Worm (Caenorhabditis elegans) whole organism, L4 larva: ENCODE measurements around the gene Y102A11A.5.

ENCODE experiments used
- F26F4.8 ChIP-seq: fragments of 200-800 bp; sonication (Bioruptor generic); conservative IDR thresholded peaks from 2 replicates; pipeline ENCODE4 v1.3.6; 2022; ENCODE audit warnings: missing genetic modification characterization, missing compliant biosample characterization
- ceh-28 ChIP-seq: fragments of 150-350 bp; optimal IDR thresholded peaks from 2 replicates; lab custom pipeline; 2014; ENCODE audit warnings: missing biosample characterization, missing genetic modification reagents, missing genetic modification characterization
- ceh-82 ChIP-seq: sonication (generic microtip); optimal IDR thresholded peaks from 2 replicates; lab custom pipeline; 2017; ENCODE audit warnings: missing biosample characterization, missing genetic modification characterization
- cey-2 ChIP-seq: sonication (generic microtip); optimal IDR thresholded peaks from 3 replicates; lab custom pipeline; 2017; ENCODE audit warnings: missing genetic modification characterization, mild to moderate bottlenecking, missing compliant biosample characterization, antibody characterized with exemption, borderline replicate concordance; ENCODE audit not compliant: insufficient read depth
- fos-1 ChIP-seq: fragments of 150-350 bp; optimal IDR thresholded peaks from 2 replicates; lab custom pipeline; 2014; ENCODE audit warnings: missing biosample characterization, missing genetic modification characterization
- mdt-29 ChIP-seq: fragments of 200-800 bp; sonication (Bioruptor generic); IDR thresholded peaks from 2 replicates; pipeline ENCODE4 v1.3.6; 2022; ENCODE audit warnings: missing genetic modification reagents, missing genetic modification characterization, missing compliant biosample characterization
- mes-2 ChIP-seq: sonication (generic microtip); optimal IDR thresholded peaks from 2 replicates; lab custom pipeline; 2016; ENCODE audit warnings: missing genotype, mild to moderate bottlenecking, missing genetic modification characterization, missing compliant biosample characterization; ENCODE audit not compliant: poor library complexity, severe bottlenecking
- nhr-11 ChIP-seq: fragments of 150-350 bp; optimal IDR thresholded peaks from 2 replicates; lab custom pipeline; 2014; ENCODE audit warnings: missing biosample characterization, missing genetic modification characterization
- snpc-4 ChIP-seq: fragments of 150-350 bp; optimal IDR thresholded peaks from 2 replicates; lab custom pipeline; 2014; ENCODE audit warnings: missing biosample characterization, missing genetic modification characterization
- unc-39 ChIP-seq: sonication (generic microtip); optimal IDR thresholded peaks from 2 replicates; lab custom pipeline; 2017; ENCODE audit warnings: missing biosample characterization, missing genetic modification characterization
- unc-62 ChIP-seq, 3 experiments: fragments of 150-350 bp in 1 of 3; sonication (generic microtip); optimal IDR thresholded peaks in 2 of 3; peaks in 1 of 3; 1 replicate in 1 of 3; 2 replicates in 2 of 3; lab custom pipeline; 2014 to 2017; ENCODE audit warnings: missing biosample characterization in 3 of 3, missing genetic modification characterization in 3 of 3, missing genetic modification reagents in 3 of 3, missing genotype in 1 of 3
- zip-11 ChIP-seq: fragments of 200-800 bp; sonication (Bioruptor generic); IDR thresholded peaks from 2 replicates; pipeline ENCODE4 v1.3.6; 2022; ENCODE audit warnings: missing genetic modification characterization, missing compliant biosample characterization
- ztf-11 ChIP-seq: fragments of 150-350 bp; optimal IDR thresholded peaks from 2 replicates; lab custom pipeline; 2014; ENCODE audit warnings: missing biosample characterization, missing genetic modification characterization

- TF ChIP-seq zip-11 (GFP tag; lab: Robert Waterston, UW) (no peak), fos-1 (no peak), ceh-28 (tag; lab: Kevin White, UChicago) (no peak), mdt-29 (GFP tag; lab: Robert Waterston, UW) (no peak), unc-39 (no peak), ceh-82 (tag; lab: Kevin White, UChicago) (no peak), nhr-11 (tag; lab: Kevin White, UChicago) (no peak), cey-2 (tag; lab: Kevin White, UChicago) (no peak), snpc-4 (tag; lab: Kevin White, UChicago) (no peak), unc-62 (GFP tag; optimal IDR thresholded peaks at IDR 0.05 in 1 of 2; lab: Kevin White, UChicago) (no peak), unc-62 (tag; optimal IDR thresholded peaks at IDR 0.05; lab: Kevin White, UChicago) (no peak), F26F4.8 (GFP tag; lab: Robert Waterston, UW) (no peak), ztf-11 (tag; lab: Kevin White, UChicago) (no peak), mes-2 (tag; lab: Kevin White, UChicago) (no peak)
Observed at ce11 chrX:2044541-2045168, 13.3 kb upstream of the Y102A11A.5 start.
